Fruit fly (Drosophila melanogaster) whole organism, embryonic: ENCODE results near the gene foi.

Experiments used
- Ada2b ChIP-seq: fragments of 200-800 bp; sonication (Bioruptor generic); IDR thresholded peaks from 2 replicates; pipeline ENCODE4 v1.3.6; 2022; ENCODE audit warnings: missing biosample characterization, missing genetic modification characterization
- Atf6 ChIP-seq: fragments of 200-800 bp; sonication (Bioruptor generic); IDR thresholded peaks from 2 replicates; pipeline ENCODE4 v1.3.6; 2022; ENCODE audit warnings: missing biosample characterization, missing genetic modification characterization
- Bgb ChIP-seq: fragments of 200-800 bp; sonication (Bioruptor generic); IDR thresholded peaks from 2 replicates; pipeline ENCODE4 v1.3.6; 2022; ENCODE audit warnings: missing biosample characterization, missing genetic modification characterization; ENCODE audit not compliant: partially characterized antibody
- Bteb2 ChIP-seq: fragments of 200-800 bp; sonication (Bioruptor generic); optimal IDR thresholded peaks from 2 replicates; lab custom pipeline; 2016; ENCODE audit warnings: missing biosample characterization, missing genetic modification characterization
- CG11560 ChIP-seq: fragments of 200-800 bp; sonication (Bioruptor generic); IDR thresholded peaks from 3 replicates; pipeline ENCODE4 v1.3.6; 2022; ENCODE audit warnings: missing biosample characterization, missing genetic modification characterization
- CG11695 ChIP-seq: fragments of 200-800 bp; sonication (Bioruptor generic); IDR thresholded peaks from 3 replicates; pipeline ENCODE4 v1.3.6; 2022; ENCODE audit warnings: missing biosample characterization, missing genetic modification characterization
- CG1233 ChIP-seq: fragments of 200-800 bp; sonication (Bioruptor generic); optimal IDR thresholded peaks from 4 replicates; lab custom pipeline; 2018; ENCODE audit warnings: missing biosample characterization, mild to moderate bottlenecking, missing genetic modification characterization
- CG13287 ChIP-seq: fragments of 200-800 bp; sonication (Bioruptor generic); IDR thresholded peaks from 2 replicates; pipeline ENCODE4 v1.3.6; 2022; ENCODE audit warnings: missing biosample characterization, missing genetic modification characterization; ENCODE audit not compliant: partially characterized antibody
- CG14710 ChIP-seq: fragments of 200-800 bp; sonication (Bioruptor generic); optimal IDR thresholded peaks from 3 replicates; lab custom pipeline; 2019; ENCODE audit warnings: missing biosample characterization, mild to moderate bottlenecking, missing genetic modification characterization, moderate library complexity
- CG2116 ChIP-seq: fragments of 200-800 bp; sonication (Bioruptor generic); optimal IDR thresholded peaks from 3 replicates; lab custom pipeline; 2018; ENCODE audit warnings: missing biosample characterization, mild to moderate bottlenecking, missing genetic modification characterization
- CG2120 ChIP-seq: fragments of 200-800 bp; sonication (Bioruptor generic); optimal IDR thresholded peaks from 3 replicates; lab custom pipeline; 2016; ENCODE audit warnings: missing biosample characterization, missing genetic modification characterization
- CG31365 ChIP-seq: fragments of 200-800 bp; sonication (Bioruptor generic); optimal IDR thresholded peaks from 2 replicates; lab custom pipeline; 2018; ENCODE audit warnings: missing biosample characterization, mild to moderate bottlenecking, missing genetic modification characterization
- CG34422 ChIP-seq: fragments of 200-800 bp; sonication (Bioruptor generic); IDR thresholded peaks from 3 replicates; pipeline ENCODE4 v1.3.6; 2022; ENCODE audit warnings: missing biosample characterization, missing genetic modification characterization
- CG42726 ChIP-seq: fragments of 200-800 bp; sonication (Bioruptor generic); IDR thresholded peaks from 2 replicates; pipeline ENCODE4 v1.3.6; 2022; ENCODE audit warnings: missing biosample characterization, missing genetic modification characterization; ENCODE audit not compliant: partially characterized antibody
- CG6791 ChIP-seq: fragments of 200-800 bp; sonication (Bioruptor generic); IDR thresholded peaks from 3 replicates; pipeline ENCODE4 v1.3.6; 2022; ENCODE audit warnings: missing biosample characterization, missing genetic modification characterization; ENCODE audit not compliant: partially characterized antibody
- CG9932 ChIP-seq: fragments of 200-800 bp; sonication (Bioruptor generic); IDR thresholded peaks from 2 replicates; pipeline ENCODE4 v1.3.6; 2022; ENCODE audit warnings: missing biosample characterization, missing genetic modification characterization
- D19A ChIP-seq: fragments of 200-800 bp; optimal IDR thresholded peaks from 3 replicates; lab custom pipeline; 2019; ENCODE audit warnings: missing biosample characterization, mild to moderate bottlenecking, missing genetic modification characterization, moderate library complexity
- Dbx ChIP-seq: fragments of 200-800 bp; sonication (Bioruptor generic); IDR thresholded peaks from 3 replicates; pipeline ENCODE4 v1.3.6; 2022; ENCODE audit warnings: missing biosample characterization, missing genetic modification characterization
- Dek ChIP-seq: fragments of 200-800 bp; sonication (Bioruptor generic); optimal IDR thresholded peaks from 3 replicates; lab custom pipeline; 2019; ENCODE audit warnings: missing biosample characterization, mild to moderate bottlenecking, missing genetic modification characterization, moderate library complexity
- Doc3 ChIP-seq: fragments of 200-800 bp; sonication (Bioruptor generic); IDR thresholded peaks from 3 replicates; pipeline ENCODE4 v1.3.6; 2022; ENCODE audit warnings: missing biosample characterization, missing genetic modification characterization; ENCODE audit not compliant: partially characterized antibody
- HmgZ ChIP-seq: fragments of 200-800 bp; sonication (Bioruptor generic); optimal IDR thresholded peaks from 2 replicates; lab custom pipeline; 2018; ENCODE audit warnings: missing biosample characterization, mild to moderate bottlenecking, missing genetic modification characterization
- Hr3 ChIP-seq: fragments of 200-800 bp; sonication (Bioruptor generic); optimal IDR thresholded peaks from 3 replicates; lab custom pipeline; 2016; ENCODE audit warnings: missing biosample characterization, missing genetic modification characterization
- Hr51 ChIP-seq, 2 experiments: fragments of 200-800 bp; sonication (Bioruptor generic); optimal IDR thresholded peaks; 2 replicates in 1 of 2; 3 replicates in 1 of 2; lab custom pipeline; 2016 to 2018; ENCODE audit warnings: missing biosample characterization in 2 of 2, missing genetic modification characterization in 2 of 2, mild to moderate bottlenecking in 1 of 2, moderate library complexity in 1 of 2
- MBD-R2 ChIP-seq: fragments of 200-800 bp; sonication (Bioruptor generic); IDR thresholded peaks from 2 replicates; pipeline ENCODE4 v1.3.6; 2022; ENCODE audit warnings: missing biosample characterization, missing genetic modification characterization
- Meics ChIP-seq: fragments of 200-800 bp; sonication (Bioruptor generic); optimal IDR thresholded peaks from 2 replicates; lab custom pipeline; 2017; ENCODE audit warnings: missing biosample characterization, mild to moderate bottlenecking, missing genetic modification characterization
- NFAT ChIP-seq: fragments of 200-800 bp; sonication (Bioruptor generic); IDR thresholded peaks from 2 replicates; pipeline ENCODE4 v1.3.6; 2022; ENCODE audit warnings: missing biosample characterization, missing genetic modification characterization
- Nf-YC ChIP-seq: fragments of 200-800 bp; optimal IDR thresholded peaks from 3 replicates; lab custom pipeline; 2019; ENCODE audit warnings: missing biosample characterization, mild to moderate bottlenecking, missing genetic modification characterization, moderate library complexity
- Scr ChIP-seq: fragments of 200-800 bp; sonication (Bioruptor generic); IDR thresholded peaks from 2 replicates; pipeline ENCODE4 v1.3.6; 2022; ENCODE audit warnings: missing biosample characterization, missing genetic modification characterization; ENCODE audit not compliant: partially characterized antibody
- ap ChIP-seq: fragments of 200-800 bp; sonication (Bioruptor generic); IDR thresholded peaks from 2 replicates; pipeline ENCODE4 v1.3.6; 2022; ENCODE audit warnings: missing biosample characterization, missing genetic modification characterization
- ato ChIP-seq: fragments of 200-800 bp; sonication (Bioruptor generic); IDR thresholded peaks from 2 replicates; pipeline ENCODE4 v1.3.6; 2022; ENCODE audit warnings: missing biosample characterization, missing genetic modification characterization; ENCODE audit not compliant: partially characterized antibody
- chif ChIP-seq, 2 experiments: fragments of 200-800 bp; sonication (Bioruptor generic); optimal IDR thresholded peaks; 3 replicates each; lab custom pipeline; 2016; ENCODE audit warnings: missing biosample characterization in 2 of 2, missing genetic modification characterization in 2 of 2
- chm ChIP-seq: fragments of 200-800 bp; sonication (Bioruptor generic); IDR thresholded peaks from 2 replicates; pipeline ENCODE4 v1.3.6; 2022; ENCODE audit warnings: missing biosample characterization, missing genetic modification characterization
- gfzf ChIP-seq: fragments of 200-800 bp; sonication (Bioruptor generic); optimal IDR thresholded peaks from 2 replicates; lab custom pipeline; 2016; ENCODE audit warnings: missing biosample characterization, mild to moderate bottlenecking, missing genetic modification characterization, moderate library complexity
- grau ChIP-seq: fragments of 200-800 bp; optimal IDR thresholded peaks from 3 replicates; lab custom pipeline; 2019; ENCODE audit warnings: missing biosample characterization, mild to moderate bottlenecking, missing genetic modification characterization, moderate library complexity
- gsb ChIP-seq: fragments of 200-800 bp; sonication (Bioruptor generic); IDR thresholded peaks from 2 replicates; pipeline ENCODE4 v1.3.6; 2022; ENCODE audit warnings: missing biosample characterization, missing genetic modification characterization
- ind ChIP-seq: fragments of 200-800 bp; sonication (Bioruptor generic); optimal IDR thresholded peaks from 3 replicates; lab custom pipeline; 2016; ENCODE audit warnings: missing biosample characterization, missing genetic modification characterization
- ken ChIP-seq: fragments of 200-800 bp; sonication (Bioruptor generic); IDR thresholded peaks from 3 replicates; pipeline ENCODE4 v1.3.6; 2022; ENCODE audit warnings: missing biosample characterization, missing genetic modification characterization
- nom ChIP-seq: fragments of 200-800 bp; sonication (Bioruptor generic); optimal IDR thresholded peaks from 2 replicates; lab custom pipeline; 2017; ENCODE audit warnings: missing biosample characterization, missing genetic modification characterization, mild to moderate bottlenecking, moderate library complexity, missing genetic modification reagents
- odd ChIP-seq: fragments of 200-800 bp; sonication (Bioruptor generic); optimal IDR thresholded peaks from 2 replicates; lab custom pipeline; 2017; ENCODE audit warnings: missing biosample characterization, mild to moderate bottlenecking, missing genetic modification characterization
- psq ChIP-seq: fragments of 200-800 bp; sonication (Bioruptor generic); optimal IDR thresholded peaks from 2 replicates; lab custom pipeline; 2017; ENCODE audit warnings: missing biosample characterization, missing genetic modification characterization
- pzg ChIP-seq: fragments of 200-800 bp; sonication (Bioruptor generic); optimal IDR thresholded peaks from 3 replicates; lab custom pipeline; 2018; ENCODE audit warnings: missing biosample characterization, mild to moderate bottlenecking, missing genetic modification characterization, moderate library complexity
- row ChIP-seq: fragments of 200-800 bp; sonication (Bioruptor generic); IDR thresholded peaks from 3 replicates; pipeline ENCODE4 v1.3.6; 2022; ENCODE audit warnings: missing biosample characterization, missing genetic modification characterization
- scrt ChIP-seq: fragments of 200-800 bp; sonication (Bioruptor generic); optimal IDR thresholded peaks from 2 replicates; lab custom pipeline; 2018; ENCODE audit warnings: missing biosample characterization, mild to moderate bottlenecking, missing genetic modification characterization, moderate library complexity
- slp2 ChIP-seq: fragments of 200-800 bp; sonication (Bioruptor generic); optimal IDR thresholded peaks from 2 replicates; lab custom pipeline; 2016; ENCODE audit warnings: missing biosample characterization, missing genetic modification characterization
- ssp ChIP-seq: fragments of 200-800 bp; sonication (Bioruptor generic); IDR thresholded peaks from 2 replicates; pipeline ENCODE4 v1.3.6; 2022; ENCODE audit warnings: missing biosample characterization, missing genetic modification characterization
- tin ChIP-seq: fragments of 200-800 bp; sonication (Bioruptor generic); optimal IDR thresholded peaks from 3 replicates; lab custom pipeline; 2016; ENCODE audit warnings: missing biosample characterization, missing genetic modification characterization
- yki ChIP-seq: fragments of >200 bp; optimal IDR thresholded peaks from 3 replicates; lab custom pipeline; 2018
- zen2 ChIP-seq: fragments of 200-800 bp; sonication (Bioruptor generic); IDR thresholded peaks from 3 replicates; pipeline ENCODE4 v1.3.6; 2022; ENCODE audit warnings: missing biosample characterization, missing genetic modification characterization; ENCODE audit not compliant: partially characterized antibody

Gene foi

dm6 chr3L:8524816-8525625 lies at the start of gene foi, which contains the start of gene GstO1 (continued):
- TF ChIP-seq CG2116 (GFP tag; lab: Kevin White, UChicago) (peak; percentile 95), HmgZ (tag; lab: Kevin White, UChicago) (peak; percentile 58), CG1233 (GFP tag; lab: Kevin White, UChicago) (no peak), Hr51 (GFP tag; optimal IDR thresholded peaks at IDR 0.05; lab: Kevin White, UChicago) (peak; percentile 6 to 31), odd (GFP tag; lab: Kevin White, UChicago) (no peak), zen2 (GFP tag; lab: Robert Waterston, UW) (peak; percentile 94), Nf-YC (peak; percentile 54), slp2 (GFP tag; lab: Kevin White, UChicago) (no peak), Dbx (GFP tag; lab: Robert Waterston, UW) (peak; percentile 45; the same call in 1 of the 3 replicates), CG14710 (tag; lab: Kevin White, UChicago) (peak; percentile 94), Atf6 (peak; percentile 39; the same call in 1 of the 2 replicates), ssp (GFP tag; lab: Robert Waterston, UW) (peak; percentile 32; the same call in 1 of the 2 replicates), row (peak; percentile 76), ap (0 out of 2 replicates have a peak, but pooled peaks have one; percentile 10), CG34422 (GFP tag; lab: Robert Waterston, UW) (peak; percentile 31; the same call in 2 of the 3 replicates), CG31365 (tag; lab: Kevin White, UChicago) (no peak), Meics (GFP tag; lab: Kevin White, UChicago) (peak; percentile 31), ind (peak; percentile 32), ken (0 out of 3 replicates have a peak, but pooled peaks have one; percentile 31), nom (GFP tag; lab: Kevin White, UChicago) (peak; percentile 13), NFAT (GFP tag; lab: Robert Waterston, UW) (peak; percentile 69), ato (GFP tag; lab: Robert Waterston, UW) (peak; percentile 99), Bgb (GFP tag; lab: Robert Waterston, UW) (peak; percentile 99), CG6791 (GFP tag; lab: Robert Waterston, UW) (peak; percentile 99), Bteb2 (GFP tag; lab: Kevin White, UChicago) (no peak), CG2120 (GFP tag; lab: Kevin White, UChicago) (peak; percentile 56), CG42726 (peak; percentile 98), CG11695 (no peak), grau (tag; lab: Kevin White, UChicago) (peak; percentile 46), gsb (GFP tag; lab: Robert Waterston, UW) (no peak), Ada2b (0 out of 2 replicates have a peak, but pooled peaks have one; percentile 17), chm (GFP tag; lab: Robert Waterston, UW) (0 out of 2 replicates have a peak, but pooled peaks have one; percentile 57), CG11560 (tag; lab: Robert Waterston, UW) (peak; percentile 86), psq (GFP tag; lab: Kevin White, UChicago) (peak; percentile 12), chif (GFP tag; optimal IDR thresholded peaks at IDR 0.05; lab: Kevin White, UChicago) (no peak), gfzf (GFP tag; lab: Kevin White, UChicago) (peak; percentile 15), CG9932 (peak; percentile 90), Doc3 (GFP tag; lab: Robert Waterston, UW) (peak; percentile 91), MBD-R2 (peak; percentile 68), Scr (GFP tag; lab: Robert Waterston, UW) (peak; percentile 97), Hr3 (peak; percentile 15), D19A (tag; lab: Kevin White, UChicago) (peak; percentile 25), yki (lab: Kevin White, UChicago) (no peak), Dek (tag; lab: Kevin White, UChicago) (peak; percentile 37), scrt (peak; percentile 0), CG13287 (peak; percentile 97), pzg (GFP tag; lab: Kevin White, UChicago) (peak; percentile 89), tin (GFP tag; lab: Kevin White, UChicago) (peak; percentile 35)
